Worm (Caenorhabditis elegans) whole organism, L3 larva: ENCODE measurements around the gene R11D1.4.

Source experiments
- R02D3.7 ChIP-seq: fragments of 150-350 bp; optimal IDR thresholded peaks from 2 replicates; lab custom pipeline; 2014; ENCODE audit warnings: missing biosample characterization, missing genetic modification characterization
- ZK546.5 ChIP-seq: sonication (generic microtip); optimal IDR thresholded peaks from 2 replicates; lab custom pipeline; 2017; ENCODE audit warnings: missing biosample characterization, missing genetic modification characterization
- ama-1 ChIP-seq: fragments of 150-350 bp; optimal IDR thresholded peaks from 2 replicates; lab custom pipeline; 2018
- ceh-28 ChIP-seq: fragments of 150-350 bp; optimal IDR thresholded peaks from 2 replicates; lab custom pipeline; 2014; ENCODE audit warnings: missing biosample characterization, missing genetic modification reagents, missing genetic modification characterization
- ceh-9 ChIP-seq: sonication (generic microtip); optimal IDR thresholded peaks from 2 replicates; lab custom pipeline; 2018; ENCODE audit warnings: missing biosample characterization, missing genetic modification characterization
- daf-12 ChIP-seq: fragments of 150-350 bp; optimal IDR thresholded peaks from 2 replicates; lab custom pipeline; 2014; ENCODE audit warnings: missing biosample characterization, missing genetic modification reagents, missing genetic modification characterization
- egl-27 ChIP-seq: sonication (generic microtip); optimal IDR thresholded peaks from 4 replicates; lab custom pipeline; 2017; ENCODE audit warnings: missing biosample characterization, missing genetic modification reagents, missing genetic modification characterization
- egl-5 ChIP-seq: fragments of 150-350 bp; optimal IDR thresholded peaks from 2 replicates; lab custom pipeline; 2017; ENCODE audit warnings: missing biosample characterization, missing genetic modification reagents, missing genetic modification characterization, inconsistent platforms
- elt-1 ChIP-seq: fragments of 150-350 bp; optimal IDR thresholded peaks from 2 replicates; lab custom pipeline; 2014; ENCODE audit warnings: missing biosample characterization, missing genetic modification characterization
- elt-2 ChIP-seq: sonication (generic microtip); optimal IDR thresholded peaks from 2 replicates; lab custom pipeline; 2016; ENCODE audit warnings: missing genetic modification reagents, mild to moderate bottlenecking, missing genetic modification characterization, missing compliant biosample characterization
- elt-3 ChIP-seq, 3 experiments: fragments of 150-350 bp in 1 of 3; sonication (generic microtip) in 2 of 3; optimal IDR thresholded peaks; 2 replicates in 2 of 3; 4 replicates in 1 of 3; lab custom pipeline; 2014 to 2017; ENCODE audit warnings: missing biosample characterization in 3 of 3, missing genetic modification characterization in 3 of 3
- eor-1 ChIP-seq, 2 experiments: fragments of 150-350 bp; optimal IDR thresholded peaks; 2 replicates each; lab custom pipeline; 2014 to 2018; ENCODE audit warnings: missing biosample characterization in 2 of 2, missing genetic modification characterization in 2 of 2
- fkh-10 ChIP-seq: sonication (generic microtip); optimal IDR thresholded peaks from 2 replicates; lab custom pipeline; 2017; ENCODE audit warnings: missing biosample characterization, missing genetic modification reagents, missing genetic modification characterization
- fos-1 ChIP-seq: fragments of 150-350 bp; optimal IDR thresholded peaks from 2 replicates; lab custom pipeline; 2014; ENCODE audit warnings: missing biosample characterization, missing genetic modification characterization
- jun-1 ChIP-seq: fragments of 150-350 bp; optimal IDR thresholded peaks from 2 replicates; lab custom pipeline; 2014; ENCODE audit warnings: missing biosample characterization, missing genetic modification reagents, missing genetic modification characterization
- lin-15B ChIP-seq: fragments of 150-350 bp; optimal IDR thresholded peaks from 2 replicates; lab custom pipeline; 2014; ENCODE audit warnings: missing biosample characterization, missing genetic modification characterization
- lin-39 ChIP-seq: fragments of 150-350 bp; optimal IDR thresholded peaks from 2 replicates; lab custom pipeline; 2018; ENCODE audit warnings: missing biosample characterization, missing genetic modification reagents, missing genetic modification characterization
- mdl-1 ChIP-seq: fragments of 150-350 bp; optimal IDR thresholded peaks from 2 replicates; lab custom pipeline; 2014; ENCODE audit warnings: missing biosample characterization, missing genetic modification characterization
- mml-1 ChIP-seq: fragments of 150-350 bp; sonication (generic microtip); optimal IDR thresholded peaks from 3 replicates; lab custom pipeline; 2014; ENCODE audit warnings: missing biosample characterization, missing genetic modification characterization
- nfya-1 ChIP-seq: sonication (generic microtip); optimal IDR thresholded peaks from 2 replicates; lab custom pipeline; 2017; ENCODE audit warnings: missing genetic modification characterization, mild to moderate bottlenecking, missing compliant biosample characterization, antibody characterized with exemption, moderate library complexity; ENCODE audit not compliant: insufficient read depth
- nhr-11 ChIP-seq: fragments of 150-350 bp; optimal IDR thresholded peaks from 2 replicates; lab custom pipeline; 2014; ENCODE audit warnings: missing biosample characterization, missing genetic modification characterization
- nhr-237 ChIP-seq: fragments of 150-350 bp; optimal IDR thresholded peaks from 2 replicates; lab custom pipeline; 2014; ENCODE audit warnings: missing biosample characterization, missing genetic modification characterization
- nhr-25 ChIP-seq: sonication (generic microtip); optimal IDR thresholded peaks from 2 replicates; lab custom pipeline; 2017; ENCODE audit warnings: missing biosample characterization, missing genetic modification characterization
- nhr-43 ChIP-seq: sonication (generic microtip); optimal IDR thresholded peaks from 2 replicates; lab custom pipeline; 2016; ENCODE audit warnings: mild to moderate bottlenecking, missing genetic modification characterization, missing compliant biosample characterization; ENCODE audit not compliant: poor library complexity, severe bottlenecking
- nhr-67 ChIP-seq: fragments of 150-350 bp; optimal IDR thresholded peaks from 2 replicates; lab custom pipeline; 2014; ENCODE audit warnings: missing biosample characterization, missing genetic modification characterization
- nhr-76 ChIP-seq: fragments of 150-350 bp; sonication (generic microtip); optimal IDR thresholded peaks from 5 replicates; lab custom pipeline; 2014; ENCODE audit warnings: missing biosample characterization, missing genetic modification characterization
- nhr-77 ChIP-seq: fragments of 150-350 bp; optimal IDR thresholded peaks from 2 replicates; lab custom pipeline; 2014; ENCODE audit warnings: missing biosample characterization, missing genetic modification characterization
- pha-4 ChIP-seq: fragments of 150-350 bp; optimal IDR thresholded peaks from 2 replicates; lab custom pipeline; 2014; ENCODE audit warnings: missing biosample characterization, missing genetic modification reagents, missing genetic modification characterization
- pqm-1 ChIP-seq: fragments of 150-350 bp; optimal IDR thresholded peaks from 2 replicates; lab custom pipeline; 2017; ENCODE audit warnings: missing biosample characterization, missing genetic modification characterization, inconsistent platforms
- sea-2 ChIP-seq: fragments of 150-350 bp; sonication (generic microtip); optimal IDR thresholded peaks from 4 replicates; lab custom pipeline; 2014; ENCODE audit warnings: missing biosample characterization, missing genetic modification reagents, missing genetic modification characterization
- snpc-4 ChIP-seq: fragments of 150-350 bp; optimal IDR thresholded peaks from 2 replicates; lab custom pipeline; 2014; ENCODE audit warnings: missing biosample characterization, missing genetic modification characterization
- tbx-2 ChIP-seq: sonication (generic microtip); optimal IDR thresholded peaks from 2 replicates; lab custom pipeline; 2016; ENCODE audit warnings: mild to moderate bottlenecking, missing genetic modification characterization, missing compliant biosample characterization
- unc-62 ChIP-seq: fragments of 150-350 bp; sonication (generic microtip); optimal IDR thresholded peaks from 4 replicates; lab custom pipeline; 2014; ENCODE audit warnings: missing biosample characterization, missing genetic modification reagents, missing genetic modification characterization
- zag-1 ChIP-seq: fragments of 150-350 bp; optimal IDR thresholded peaks from 2 replicates; lab custom pipeline; 2014; ENCODE audit warnings: missing biosample characterization, missing genetic modification characterization
- ztf-11 ChIP-seq: fragments of 150-350 bp; optimal IDR thresholded peaks from 2 replicates; lab custom pipeline; 2014; ENCODE audit warnings: missing biosample characterization, missing genetic modification characterization
- ztf-4 ChIP-seq: fragments of 150-350 bp; optimal IDR thresholded peaks from 2 replicates; lab custom pipeline; 2014; ENCODE audit warnings: missing biosample characterization, missing genetic modification characterization

The R11D1.4 gene

DNA sequence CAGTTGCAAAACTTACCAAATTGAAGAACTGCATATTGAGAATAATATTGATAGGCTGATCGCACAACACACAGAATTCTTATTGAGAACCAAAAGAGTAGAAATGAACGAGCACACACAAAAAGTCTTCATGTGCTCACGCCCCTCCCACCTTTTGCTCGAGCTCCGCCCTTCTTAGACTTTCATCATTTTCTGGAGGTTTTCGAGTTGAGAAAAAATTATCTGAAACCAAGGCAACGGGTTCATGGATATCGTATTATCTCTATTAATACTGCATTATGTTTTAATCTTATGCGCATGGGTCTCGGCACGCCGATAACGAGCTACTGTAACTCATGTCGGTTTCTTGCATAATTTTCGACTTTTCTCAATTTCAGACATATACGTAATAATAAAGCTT is 11.9 kb upstream of the R11D1.4 start, which contains the start of gene R11D1.12:
TSS of gene R11D1.12 (minus strand) at position 101 of the 400 bp plus-strand sequence.
- no peak for TF ChIP-seq lin-39 (tag; lab: Kevin White, UChicago)
- TF ChIP-seq nfya-1 (tag; lab: Kevin White, UChicago), result no peak
- no peak for TF ChIP-seq zag-1 (tag; lab: Kevin White, UChicago)
- TF ChIP-seq ama-1 (lab: Kevin White, UChicago), result no peak
- TF ChIP-seq R02D3.7 (tag; lab: Kevin White, UChicago), result no peak
- no peak for TF ChIP-seq lin-15B (tag; lab: Kevin White, UChicago)
- TF ChIP-seq ceh-28, result no peak

ce11 chrV:12719713-12720112 is 5.7 kb upstream of the R11D1.4 start, which contains the start of gene R11D1.7:
Gene R11D1.7, plus strand, starts transcription at chrV:12720013.
- TF ChIP-seq fos-1 (tag; lab: Kevin White, UChicago) (no peak), nhr-77 (no peak), nhr-76 (tag; lab: Kevin White, UChicago) (no peak), ztf-4 (tag; lab: Kevin White, UChicago) (no peak), egl-27 (tag; lab: Kevin White, UChicago) (no peak), eor-1 (tag; optimal IDR thresholded peaks at IDR 0.05; lab: Kevin White, UChicago) (no peak), lin-39 (tag; lab: Kevin White, UChicago) (no peak), fkh-10 (no peak), pha-4 (tag; lab: Kevin White, UChicago) (no peak), daf-12 (no peak)

- TF ChIP-seq snpc-4 (tag; lab: Kevin White, UChicago), result no peak
- TF ChIP-seq elt-1, result no peak
- TF ChIP-seq egl-5, result no peak
- TF ChIP-seq nhr-77, result no peak
- no peak for TF ChIP-seq nhr-43 (tag; lab: Kevin White, UChicago)
- TF ChIP-seq elt-2 (tag; lab: Kevin White, UChicago), result no peak
- no peak for TF ChIP-seq elt-3 (tag; optimal IDR thresholded peaks at IDR 0.05; lab: Kevin White, UChicago)
- no peak for TF ChIP-seq unc-62 (GFP tag; lab: Kevin White, UChicago)
- TF ChIP-seq ztf-4 (tag; lab: Kevin White, UChicago), result no peak
- TF ChIP-seq tbx-2 (tag; lab: Kevin White, UChicago), result no peak
- no peak for TF ChIP-seq mml-1 (tag; lab: Kevin White, UChicago)
- TF ChIP-seq nhr-76 (tag; lab: Kevin White, UChicago), result no peak
- TF ChIP-seq daf-12, result no peak
- TF ChIP-seq ceh-28, result no peak
- TF ChIP-seq nhr-67 (tag; lab: Kevin White, UChicago), result no peak
- no peak for TF ChIP-seq nhr-237 (tag; lab: Kevin White, UChicago)
These were observed 4.6 kb upstream of the R11D1.4 start, which contains the start of gene str-181 for ce11 chrV:12718622-12719021. Gene str-181, minus strand, starts transcription at chrV:12718722.

- TF ChIP-seq nhr-11 (tag; lab: Kevin White, UChicago) (no peak), elt-3 (tag; optimal IDR thresholded peaks at IDR 0.05; lab: Kevin White, UChicago) (no peak), eor-1 (tag; optimal IDR thresholded peaks at IDR 0.05; lab: Kevin White, UChicago) (no peak), egl-27 (tag; lab: Kevin White, UChicago) (no peak), R02D3.7 (tag; lab: Kevin White, UChicago) (no peak), snpc-4 (tag; lab: Kevin White, UChicago) (no peak)
These were observed 2.4 kb upstream of the R11D1.4 start, which contains the start of gene str-178 for ce11 chrV:12716447-12716846. Gene str-178, minus strand, starts transcription at chrV:12716547.

DNA sequence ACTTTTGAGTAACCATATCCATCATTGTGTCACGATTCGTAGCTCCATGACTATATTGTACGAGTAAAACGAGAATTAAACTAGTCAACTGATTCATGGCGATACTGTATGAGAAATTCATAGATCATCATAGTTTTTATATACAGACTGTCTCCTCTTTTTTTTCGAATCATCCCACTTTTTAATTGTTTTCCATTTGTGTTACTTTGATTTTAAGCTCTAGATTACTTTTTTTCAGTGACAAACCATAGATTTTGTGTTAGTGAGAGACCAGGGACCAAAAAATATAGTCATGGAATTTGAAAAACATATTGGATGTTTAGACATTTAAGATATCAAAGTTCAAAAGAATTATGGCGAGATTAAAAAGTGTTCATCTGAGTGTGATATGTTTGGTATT is 2.0 kb downstream of the R11D1.4 start, which contains the start of gene R11D1.3:
TSS of gene R11D1.3 (minus strand) at position 101 of the 400 bp plus-strand sequence.
- TF ChIP-seq fos-1 (tag; lab: Kevin White, UChicago) (no peak), ceh-28 (no peak), mdl-1 (tag; lab: Kevin White, UChicago) (no peak), sea-2 (no peak), ztf-11 (no peak), ceh-9 (tag; lab: Kevin White, UChicago) (no peak), nhr-25 (tag; lab: Kevin White, UChicago) (no peak), nhr-237 (tag; lab: Kevin White, UChicago) (no peak), pqm-1 (tag; lab: Kevin White, UChicago) (no peak), mml-1 (tag; lab: Kevin White, UChicago) (no peak), daf-12 (no peak), jun-1 (tag; lab: Kevin White, UChicago) (no peak), lin-39 (tag; lab: Kevin White, UChicago) (no peak), elt-2 (tag; lab: Kevin White, UChicago) (no peak), ZK546.5 (no peak)
- TF ChIP-seq, all 47 proteins: peak for 0
